Worm (Caenorhabditis elegans): ENCODE measurements around the gene srx-2.

DNA sequence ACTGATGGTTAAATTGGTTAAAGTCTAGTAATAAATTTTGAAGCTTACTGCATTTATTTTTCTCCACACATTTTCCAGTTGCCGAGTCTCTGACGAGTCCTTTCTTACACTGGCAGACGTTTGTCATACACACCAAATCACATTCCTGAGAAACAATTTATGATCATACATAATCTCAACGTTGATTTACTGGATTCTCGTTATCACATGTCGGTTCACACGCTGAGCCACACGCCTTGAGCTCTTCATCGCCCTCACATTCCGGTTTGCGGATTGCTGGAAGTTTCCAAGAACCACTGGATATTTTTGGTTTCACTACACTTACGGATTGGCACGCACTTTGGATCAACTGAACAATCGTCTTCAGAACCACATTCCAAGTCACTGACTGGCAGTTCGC is 46.4 kb downstream of the srx-2 start:
- TF ChIP-seq elt-1 (tag; optimal IDR thresholded peaks at IDR 0.05) (no peak), zag-1 (tag; optimal IDR thresholded peaks at IDR 0.05) (no peak), jun-1 (tag; optimal IDR thresholded peaks at IDR 0.05) (no peak)
